Fruit fly (Drosophila melanogaster) whole organism, embryonic: ENCODE results near the gene CecA1.
A peak's percentile ranks its signal among the peaks of the same experiment; 100 is the strongest.

Experiments used
- Antp ChIP-seq: fragments of 200-800 bp; sonication (Bioruptor generic); optimal IDR thresholded peaks from 3 replicates; lab custom pipeline; 2016; ENCODE audit warnings: missing biosample characterization, missing genetic modification characterization
- Awh ChIP-seq: fragments of 200-800 bp; sonication (Bioruptor generic); IDR thresholded peaks from 2 replicates; pipeline ENCODE4, ENCODE4 v1.3.6; 2022; ENCODE audit warnings: missing biosample characterization, missing genetic modification characterization
- Bgb ChIP-seq: fragments of 200-800 bp; sonication (Bioruptor generic); IDR thresholded peaks from 2 replicates; pipeline ENCODE4 v1.3.6; 2022; ENCODE audit warnings: missing biosample characterization, missing genetic modification characterization; ENCODE audit not compliant: partially characterized antibody
- Bteb2 ChIP-seq: fragments of 200-800 bp; sonication (Bioruptor generic); optimal IDR thresholded peaks from 2 replicates; lab custom pipeline; 2016; ENCODE audit warnings: missing biosample characterization, missing genetic modification characterization
- CG10654 ChIP-seq: fragments of 200-800 bp; sonication (Bioruptor generic); optimal IDR thresholded peaks from 2 replicates; lab custom pipeline; 2016; ENCODE audit warnings: missing biosample characterization, missing genetic modification characterization
- CG12071 ChIP-seq: fragments of 200-800 bp; sonication (Bioruptor generic); optimal IDR thresholded peaks from 3 replicates; lab custom pipeline; 2018; ENCODE audit warnings: missing biosample characterization, mild to moderate bottlenecking, missing genetic modification characterization
- CG14014 ChIP-seq: fragments of 200-800 bp; sonication (Bioruptor generic); IDR thresholded peaks from 2 replicates; pipeline ENCODE4 v1.3.6; 2022; ENCODE audit warnings: missing biosample characterization, missing genetic modification characterization
- CG17385 ChIP-seq: fragments of 200-800 bp; sonication (Bioruptor generic); optimal IDR thresholded peaks from 3 replicates; lab custom pipeline; 2018; ENCODE audit warnings: missing biosample characterization, mild to moderate bottlenecking, missing genetic modification characterization
- CG1792 ChIP-seq: fragments of 200-800 bp; sonication (Bioruptor generic); optimal IDR thresholded peaks from 2 replicates; lab custom pipeline; 2016; ENCODE audit warnings: missing biosample characterization, missing genetic modification characterization
- CG18599 ChIP-seq: fragments of 200-800 bp; sonication (Bioruptor generic); optimal IDR thresholded peaks from 3 replicates; lab custom pipeline; 2017; ENCODE audit warnings: missing biosample characterization, missing genetic modification characterization, mild to moderate bottlenecking, moderate library complexity, missing genetic modification reagents
- CG2116 ChIP-seq: fragments of 200-800 bp; sonication (Bioruptor generic); optimal IDR thresholded peaks from 3 replicates; lab custom pipeline; 2018; ENCODE audit warnings: missing biosample characterization, mild to moderate bottlenecking, missing genetic modification characterization
- CG2889 ChIP-seq: fragments of 200-800 bp; sonication (Bioruptor generic); IDR thresholded peaks from 3 replicates; pipeline ENCODE4 v1.3.6; 2022; ENCODE audit warnings: missing biosample characterization, missing genetic modification characterization
- CG30431 ChIP-seq: fragments of 200-800 bp; sonication (Bioruptor generic); optimal IDR thresholded peaks from 2 replicates; lab custom pipeline; 2017; ENCODE audit warnings: missing biosample characterization, missing genetic modification characterization
- CG3281 ChIP-seq: fragments of 200-800 bp; sonication (Bioruptor generic); optimal IDR thresholded peaks from 3 replicates; lab custom pipeline; 2017; ENCODE audit warnings: missing biosample characterization, mild to moderate bottlenecking, missing genetic modification characterization
- CG34376 ChIP-seq: fragments of 200-800 bp; sonication (Bioruptor generic); optimal IDR thresholded peaks from 2 replicates; lab custom pipeline; 2018; ENCODE audit warnings: missing biosample characterization, mild to moderate bottlenecking, missing genetic modification characterization
- CG6765 ChIP-seq: fragments of 200-800 bp; sonication (Bioruptor generic); optimal IDR thresholded peaks from 3 replicates; lab custom pipeline; 2017; ENCODE audit warnings: missing biosample characterization, mild to moderate bottlenecking, missing genetic modification characterization
- CG7786 ChIP-seq: fragments of 200-800 bp; sonication (Bioruptor generic); optimal IDR thresholded peaks from 2 replicates; lab custom pipeline; 2016; ENCODE audit warnings: missing biosample characterization, missing genetic modification characterization
- CG7839 ChIP-seq: fragments of 200-800 bp; sonication (Bioruptor generic); optimal IDR thresholded peaks from 3 replicates; lab custom pipeline; 2018; ENCODE audit warnings: missing biosample characterization, mild to moderate bottlenecking, missing genetic modification characterization, moderate library complexity
- CG8281 ChIP-seq: fragments of 200-800 bp; sonication (Bioruptor generic); optimal IDR thresholded peaks from 2 replicates; lab custom pipeline; 2018; ENCODE audit warnings: missing biosample characterization, mild to moderate bottlenecking, missing genetic modification characterization, moderate library complexity
- CG8478 ChIP-seq: fragments of >200 bp; optimal IDR thresholded peaks from 2 replicates; lab custom pipeline; 2018
- CG8944 ChIP-seq: fragments of 200-800 bp; sonication (Bioruptor generic); optimal IDR thresholded peaks from 3 replicates; lab custom pipeline; 2016; ENCODE audit warnings: missing biosample characterization, missing genetic modification characterization
- CG9932 ChIP-seq: fragments of 200-800 bp; sonication (Bioruptor generic); IDR thresholded peaks from 2 replicates; pipeline ENCODE4 v1.3.6; 2022; ENCODE audit warnings: missing biosample characterization, missing genetic modification characterization
- CrebB ChIP-seq: fragments of 200-800 bp; sonication (Bioruptor generic); optimal IDR thresholded peaks from 3 replicates; lab custom pipeline; 2018; ENCODE audit warnings: missing biosample characterization, mild to moderate bottlenecking, missing genetic modification characterization
- Dfd ChIP-seq, 2 experiments: fragments of >200 bp; optimal IDR thresholded peaks; 2 replicates each; lab custom pipeline; 2017; ENCODE audit warnings: missing biosample characterization in 2 of 2, missing genetic modification characterization in 2 of 2
- E2f1 ChIP-seq: fragments of 200-800 bp; sonication (Bioruptor generic); IDR thresholded peaks from 2 replicates; pipeline ENCODE4 v1.3.6; 2022; ENCODE audit warnings: missing biosample characterization, missing genetic modification characterization
- GATAe ChIP-seq: fragments of 200-800 bp; sonication (Bioruptor generic); conservative IDR thresholded peaks from 2 replicates; pipeline ENCODE4 v1.3.6; 2022; ENCODE audit warnings: missing biosample characterization, missing genetic modification characterization
- H15 ChIP-seq: fragments of 200-800 bp; sonication (Bioruptor generic); IDR thresholded peaks from 3 replicates; pipeline ENCODE4 v1.3.6; 2022; ENCODE audit warnings: missing biosample characterization, missing genetic modification characterization
- Lpt ChIP-seq: fragments of >200 bp; optimal IDR thresholded peaks from 2 replicates; lab custom pipeline; 2018; ENCODE audit warnings: missing biosample characterization, missing genetic modification characterization
- Max ChIP-seq: fragments of 200-800 bp; sonication (Bioruptor generic); optimal IDR thresholded peaks from 2 replicates; lab custom pipeline; 2016; ENCODE audit warnings: missing biosample characterization, mild to moderate bottlenecking, missing genetic modification characterization
- Tbp ChIP-seq: fragments of >200 bp; optimal IDR thresholded peaks from 2 replicates; lab custom pipeline; 2018; ENCODE audit warnings: missing biosample characterization, missing genetic modification characterization
- bigmax ChIP-seq: fragments of 200-800 bp; sonication (Bioruptor generic); optimal IDR thresholded peaks from 2 replicates; lab custom pipeline; 2018; ENCODE audit warnings: missing biosample characterization, mild to moderate bottlenecking, missing genetic modification characterization
- bsh ChIP-seq, 2 experiments: fragments of 200-800 bp; sonication (Bioruptor generic); optimal IDR thresholded peaks; 2 replicates each; lab custom pipeline; 2017 to 2018; ENCODE audit warnings: mild to moderate bottlenecking in 2 of 2, missing biosample characterization in 2 of 2, missing genetic modification characterization in 2 of 2, moderate library complexity in 1 of 2
- cas ChIP-seq: fragments of 200-800 bp; sonication (Bioruptor generic); IDR thresholded peaks from 2 replicates; pipeline ENCODE4 v1.3.6; 2022; ENCODE audit warnings: missing biosample characterization, missing genetic modification characterization
- cg ChIP-seq: fragments of 200-800 bp; sonication (Bioruptor generic); optimal IDR thresholded peaks from 3 replicates; lab custom pipeline; 2019; ENCODE audit warnings: missing biosample characterization, mild to moderate bottlenecking, missing genetic modification characterization, moderate library complexity
- chinmo ChIP-seq: fragments of 200-800 bp; sonication (Bioruptor generic); IDR thresholded peaks from 4 replicates; pipeline ENCODE4 v1.3.6; 2022; ENCODE audit warnings: missing biosample characterization, missing genetic modification characterization; ENCODE audit not compliant: partially characterized antibody
- chm ChIP-seq: fragments of 200-800 bp; sonication (Bioruptor generic); IDR thresholded peaks from 2 replicates; pipeline ENCODE4 v1.3.6; 2022; ENCODE audit warnings: missing biosample characterization, missing genetic modification characterization
- danr ChIP-seq: fragments of 200-800 bp; sonication (Bioruptor generic); IDR thresholded peaks from 2 replicates; pipeline ENCODE4 v1.3.6; 2022; ENCODE audit warnings: missing biosample characterization, missing genetic modification characterization
- ems ChIP-seq: fragments of 200-800 bp; sonication (Bioruptor generic); optimal IDR thresholded peaks from 3 replicates; lab custom pipeline; 2016; ENCODE audit warnings: missing biosample characterization, missing genetic modification characterization
- hth ChIP-seq: fragments of >200 bp; optimal IDR thresholded peaks from 2 replicates; lab custom pipeline; 2017; ENCODE audit warnings: inconsistent platforms
- inv ChIP-seq: fragments of 200-800 bp; sonication (Bioruptor generic); IDR thresholded peaks from 2 replicates; pipeline ENCODE4 v1.3.6; 2022; ENCODE audit warnings: missing biosample characterization, missing genetic modification characterization; ENCODE audit not compliant: partially characterized antibody
- luna ChIP-seq: fragments of 200-800 bp; sonication (Bioruptor generic); optimal IDR thresholded peaks from 2 replicates; lab custom pipeline; 2016; ENCODE audit warnings: missing biosample characterization, missing genetic modification characterization
- pb ChIP-seq: fragments of 200-800 bp; sonication (Bioruptor generic); optimal IDR thresholded peaks from 3 replicates; lab custom pipeline; 2016; ENCODE audit warnings: missing biosample characterization, missing genetic modification characterization
- pho ChIP-seq: fragments of 200-800 bp; sonication (Bioruptor generic); optimal IDR thresholded peaks from 2 replicates; lab custom pipeline; 2016; ENCODE audit warnings: missing biosample characterization, missing genetic modification characterization
- salm ChIP-seq: fragments of 200-800 bp; sonication (Bioruptor generic); optimal IDR thresholded peaks from 2 replicates; lab custom pipeline; 2018; ENCODE audit warnings: missing biosample characterization, mild to moderate bottlenecking, missing genetic modification characterization
- seq ChIP-seq: fragments of 200-800 bp; sonication (Bioruptor generic); IDR thresholded peaks from 2 replicates; pipeline ENCODE4 v1.3.6; 2022; ENCODE audit warnings: missing biosample characterization, missing genetic modification characterization
- sna ChIP-seq: fragments of 200-800 bp; sonication (Bioruptor generic); IDR thresholded peaks from 2 replicates; pipeline ENCODE4 v1.3.6; 2022; ENCODE audit warnings: missing biosample characterization, missing genetic modification characterization; ENCODE audit not compliant: partially characterized antibody
- sug ChIP-seq: fragments of 200-800 bp; optimal IDR thresholded peaks from 2 replicates; lab custom pipeline; 2019; ENCODE audit warnings: missing biosample characterization, mild to moderate bottlenecking, missing genetic modification characterization, moderate library complexity
- tgo ChIP-seq: fragments of 200-800 bp; sonication (Bioruptor generic); IDR thresholded peaks from 3 replicates; pipeline ENCODE4 v1.3.6; 2022; ENCODE audit warnings: missing biosample characterization, missing genetic modification characterization
- tll ChIP-seq, 2 experiments: fragments of 200-800 bp in 1 of 2; fragments of >200 bp in 1 of 2; sonication (Bioruptor generic) in 1 of 2; optimal IDR thresholded peaks; 2 replicates each; lab custom pipeline; 2017 to 2019; ENCODE audit warnings: missing biosample characterization in 2 of 2, missing genetic modification characterization in 2 of 2, mild to moderate bottlenecking in 1 of 2, moderate library complexity in 1 of 2
- zf30C ChIP-seq: fragments of 200-800 bp; sonication (Bioruptor generic); optimal IDR thresholded peaks from 3 replicates; lab custom pipeline; 2018; ENCODE audit warnings: missing biosample characterization, mild to moderate bottlenecking, missing genetic modification characterization

The CecA1 gene

dm6 chr3R:30208766-30209484 lies 1.7 kb upstream of the CecA1 start, which contains the start of gene RpS7 (continued):
- no peak for TF ChIP-seq Dfd (GFP tag; optimal IDR thresholded peaks at IDR 0.05; lab: Kevin White, UChicago)
- TF ChIP-seq sna (GFP tag; lab: Robert Waterston, UW) = peak; percentile 99
- TF ChIP-seq chinmo (GFP tag; lab: Robert Waterston, UW) = peak; percentile 93; the same call in 2 of the 4 replicates
- peak; percentile 30 for TF ChIP-seq CG30431 (GFP tag; lab: Kevin White, UChicago)
- TF ChIP-seq cas = no peak
- TF ChIP-seq Antp (GFP tag; lab: Kevin White, UChicago) = no peak
- TF ChIP-seq Bteb2 (GFP tag; lab: Kevin White, UChicago) = peak; percentile 21
- TF ChIP-seq pho (GFP tag; lab: Kevin White, UChicago) = peak; percentile 56
- TF ChIP-seq inv = peak; percentile 98
- no peak; the same call in 1 of the 2 replicates for TF ChIP-seq GATAe (GFP tag; lab: Robert Waterston, UW)
- TF ChIP-seq cg = no peak
- TF ChIP-seq CG7839 = peak; percentile 70
- peak; percentile 85 for TF ChIP-seq chm
- TF ChIP-seq CG10654 = peak; percentile 55
- TF ChIP-seq CG2889 (GFP tag; lab: Robert Waterston, UW) = no peak
- peak; percentile 85 for TF ChIP-seq CG12071
- TF ChIP-seq Bgb (GFP tag; lab: Robert Waterston, UW) = peak; percentile 96
- peak; percentile 44; the same call in 1 of the 3 replicates for TF ChIP-seq H15 (GFP tag; lab: Robert Waterston, UW)
- no peak for TF ChIP-seq CG8478 (lab: Kevin White, UChicago)
- peak; percentile 76 for TF ChIP-seq CG14014
- TF ChIP-seq seq (GFP tag; lab: Robert Waterston, UW) = peak; percentile 50
- TF ChIP-seq CG1792 (GFP tag; lab: Kevin White, UChicago) = peak; percentile 9
- peak; percentile 48 to 65 for TF ChIP-seq bsh (GFP tag; optimal IDR thresholded peaks at IDR 0.05; lab: Kevin White, UChicago)
- peak; percentile 27 for TF ChIP-seq CG8281 (tag; lab: Kevin White, UChicago)
- TF ChIP-seq bigmax (GFP tag; lab: Kevin White, UChicago) = peak; percentile 38
- TF ChIP-seq CG17385 = peak; percentile 83
- TF ChIP-seq Lpt (GFP tag; lab: Kevin White, UChicago) = no peak
- TF ChIP-seq hth = no peak
- peak; percentile 83 for TF ChIP-seq Awh
- peak; percentile 25 for TF ChIP-seq Max (GFP tag; lab: Kevin White, UChicago)
- peak; percentile 49 for TF ChIP-seq CG18599 (GFP tag; lab: Kevin White, UChicago)
- no peak for TF ChIP-seq tll (GFP tag; optimal IDR thresholded peaks at IDR 0.05; lab: Kevin White, UChicago)
- no peak for TF ChIP-seq ems (GFP tag; lab: Kevin White, UChicago)
- TF ChIP-seq CG6765 (GFP tag; lab: Kevin White, UChicago) = peak; percentile 93
- TF ChIP-seq CG9932 (GFP tag; lab: Robert Waterston, UW) = peak; percentile 86
- peak; percentile 66 for TF ChIP-seq tgo (GFP tag; lab: Robert Waterston, UW)
- peak; percentile 92 for TF ChIP-seq CG34376 (GFP tag; lab: Kevin White, UChicago)
- peak; percentile 18 for TF ChIP-seq CG8944 (GFP tag; lab: Kevin White, UChicago)
- TF ChIP-seq pb (GFP tag; lab: Kevin White, UChicago) = peak; percentile 60
- TF ChIP-seq CG2116 (GFP tag; lab: Kevin White, UChicago) = peak; percentile 92
- no peak for TF ChIP-seq zf30C (GFP tag; lab: Kevin White, UChicago)
- TF ChIP-seq CG7786 = no peak
- peak; percentile 65 for TF ChIP-seq sug (tag; lab: Kevin White, UChicago)
- TF ChIP-seq CG3281 (GFP tag; lab: Kevin White, UChicago) = peak; percentile 83
- TF ChIP-seq luna = peak; percentile 34
- peak; percentile 76 for TF ChIP-seq salm (tag; lab: Kevin White, UChicago)
- peak; percentile 62 for TF ChIP-seq E2f1 (GFP tag; lab: Robert Waterston, UW)
- TF ChIP-seq CrebB (tag; lab: Kevin White, UChicago) = peak; percentile 84
- no peak for TF ChIP-seq Tbp
- peak; percentile 62 for TF ChIP-seq danr
